Fruit fly (Drosophila melanogaster) whole organism, embryonic: ENCODE results near the gene CG33927.
A peak's percentile ranks its signal among the peaks of the same experiment; 100 is the strongest.

Experiments used
- B-H1 ChIP-seq: fragments of 200-800 bp; sonication (Bioruptor generic); IDR thresholded peaks from 3 replicates; pipeline ENCODE4 v1.3.6; 2022; ENCODE audit warnings: missing biosample characterization, missing genetic modification characterization
- Bteb2 ChIP-seq: fragments of 200-800 bp; sonication (Bioruptor generic); optimal IDR thresholded peaks from 2 replicates; lab custom pipeline; 2016; ENCODE audit warnings: missing biosample characterization, missing genetic modification characterization
- CG10267 ChIP-seq: fragments of 200-800 bp; sonication (Bioruptor generic); optimal IDR thresholded peaks from 2 replicates; lab custom pipeline; 2018; ENCODE audit warnings: missing biosample characterization, mild to moderate bottlenecking, missing genetic modification characterization, moderate library complexity
- CG10979 ChIP-seq: fragments of 200-800 bp; sonication (Bioruptor generic); optimal IDR thresholded peaks from 2 replicates; lab custom pipeline; 2018; ENCODE audit warnings: missing biosample characterization, mild to moderate bottlenecking, missing genetic modification characterization, moderate library complexity
- CG11723 ChIP-seq: fragments of 200-800 bp; sonication (Bioruptor generic); optimal IDR thresholded peaks from 2 replicates; lab custom pipeline; 2017; ENCODE audit warnings: missing biosample characterization, mild to moderate bottlenecking, missing genetic modification characterization
- CG15514 ChIP-seq: fragments of 200-800 bp; sonication (Bioruptor generic); optimal IDR thresholded peaks from 3 replicates; lab custom pipeline; 2017; ENCODE audit warnings: missing biosample characterization, missing genetic modification characterization, mild to moderate bottlenecking, moderate library complexity, missing genetic modification reagents
- CG16863 ChIP-seq: fragments of 200-800 bp; sonication (Bioruptor generic); optimal IDR thresholded peaks from 3 replicates; lab custom pipeline; 2016; ENCODE audit warnings: missing biosample characterization, missing genetic modification characterization
- CG18476 ChIP-seq: fragments of 200-800 bp; sonication (Bioruptor generic); optimal IDR thresholded peaks from 2 replicates; lab custom pipeline; 2016; ENCODE audit warnings: missing biosample characterization, mild to moderate bottlenecking, missing genetic modification characterization
- CG18764 ChIP-seq: fragments of 200-800 bp; sonication (Bioruptor generic); optimal IDR thresholded peaks from 3 replicates; lab custom pipeline; 2016; ENCODE audit warnings: missing biosample characterization, missing genetic modification characterization
- CG2678 ChIP-seq: fragments of 200-800 bp; sonication (Bioruptor generic); optimal IDR thresholded peaks from 3 replicates; lab custom pipeline; 2019; ENCODE audit warnings: missing biosample characterization, mild to moderate bottlenecking, missing genetic modification characterization, moderate library complexity
- CG32532 ChIP-seq: fragments of 200-800 bp; sonication (Bioruptor generic); IDR thresholded peaks from 2 replicates; pipeline ENCODE4 v1.3.6; 2022; ENCODE audit warnings: missing biosample characterization, missing genetic modification characterization
- CG33557 ChIP-seq: fragments of 200-800 bp; sonication (Bioruptor generic); optimal IDR thresholded peaks from 2 replicates; lab custom pipeline; 2019; ENCODE audit warnings: missing biosample characterization, mild to moderate bottlenecking, missing genetic modification characterization, moderate library complexity
- CG3407 ChIP-seq: fragments of 200-800 bp; sonication (Bioruptor generic); optimal IDR thresholded peaks from 2 replicates; lab custom pipeline; 2018; ENCODE audit warnings: missing biosample characterization, mild to moderate bottlenecking, missing genetic modification characterization
- CG34224 ChIP-seq: fragments of 200-800 bp; sonication (Bioruptor generic); IDR thresholded peaks from 3 replicates; pipeline ENCODE4 v1.3.6; 2022; ENCODE audit warnings: missing biosample characterization, missing genetic modification characterization; ENCODE audit not compliant: partially characterized antibody
- CG34422 ChIP-seq: fragments of 200-800 bp; sonication (Bioruptor generic); IDR thresholded peaks from 3 replicates; pipeline ENCODE4 v1.3.6; 2022; ENCODE audit warnings: missing biosample characterization, missing genetic modification characterization
- CG4360 ChIP-seq: fragments of 200-800 bp; sonication (Bioruptor generic); IDR thresholded peaks from 2 replicates; pipeline ENCODE4 v1.3.6; 2022; ENCODE audit warnings: missing biosample characterization, missing genetic modification characterization
- CG43689 ChIP-seq: fragments of 200-800 bp; sonication (Bioruptor generic); IDR thresholded peaks from 2 replicates; pipeline ENCODE4 v1.3.6; 2022; ENCODE audit warnings: missing biosample characterization, missing genetic modification characterization
- CG6765 ChIP-seq: fragments of 200-800 bp; sonication (Bioruptor generic); optimal IDR thresholded peaks from 3 replicates; lab custom pipeline; 2017; ENCODE audit warnings: missing biosample characterization, mild to moderate bottlenecking, missing genetic modification characterization
- CG7271 ChIP-seq: fragments of 200-800 bp; sonication (Bioruptor generic); optimal IDR thresholded peaks from 2 replicates; lab custom pipeline; 2018; ENCODE audit warnings: missing biosample characterization, mild to moderate bottlenecking, missing genetic modification characterization, moderate library complexity
- CG7839 ChIP-seq: fragments of 200-800 bp; sonication (Bioruptor generic); optimal IDR thresholded peaks from 3 replicates; lab custom pipeline; 2018; ENCODE audit warnings: missing biosample characterization, mild to moderate bottlenecking, missing genetic modification characterization, moderate library complexity
- CG9437 ChIP-seq: fragments of 200-800 bp; sonication (Bioruptor generic); optimal IDR thresholded peaks from 2 replicates; lab custom pipeline; 2018; ENCODE audit warnings: missing biosample characterization, mild to moderate bottlenecking, missing genetic modification characterization
- CoRest ChIP-seq: fragments of 200-800 bp; sonication (Bioruptor generic); optimal IDR thresholded peaks from 3 replicates; lab custom pipeline; 2018; ENCODE audit warnings: missing biosample characterization, mild to moderate bottlenecking, missing genetic modification characterization, moderate library complexity
- Drgx ChIP-seq: fragments of 200-800 bp; sonication (Bioruptor generic); IDR thresholded peaks from 2 replicates; pipeline ENCODE4 v1.3.6; 2022; ENCODE audit warnings: missing biosample characterization, missing genetic modification characterization
- H2.0 ChIP-seq: fragments of 200-800 bp; sonication (Bioruptor generic); IDR thresholded peaks from 2 replicates; pipeline ENCODE4 v1.3.6; 2022; ENCODE audit warnings: missing biosample characterization, missing genetic modification characterization
- HmgD ChIP-seq: fragments of 200-800 bp; sonication (Bioruptor generic); optimal IDR thresholded peaks from 3 replicates; lab custom pipeline; 2016; ENCODE audit warnings: missing biosample characterization, missing genetic modification characterization
- HmgZ ChIP-seq: fragments of 200-800 bp; sonication (Bioruptor generic); optimal IDR thresholded peaks from 2 replicates; lab custom pipeline; 2018; ENCODE audit warnings: missing biosample characterization, mild to moderate bottlenecking, missing genetic modification characterization
- MESR4 ChIP-seq: fragments of 200-800 bp; sonication (Bioruptor generic); optimal IDR thresholded peaks from 2 replicates; lab custom pipeline; 2018; ENCODE audit warnings: missing biosample characterization, mild to moderate bottlenecking, missing genetic modification characterization, moderate library complexity
- NC2α ChIP-seq: fragments of 200-800 bp; sonication (Bioruptor generic); optimal IDR thresholded peaks from 2 replicates; lab custom pipeline; 2016; ENCODE audit warnings: missing biosample characterization, missing genetic modification characterization
- Opbp ChIP-seq: fragments of 200-800 bp; sonication (Bioruptor generic); IDR thresholded peaks from 3 replicates; pipeline ENCODE4 v1.3.6; 2022; ENCODE audit warnings: missing biosample characterization, missing genetic modification characterization; ENCODE audit not compliant: partially characterized antibody
- Rfx ChIP-seq: fragments of 200-800 bp; sonication (Bioruptor generic); IDR thresholded peaks from 2 replicates; pipeline ENCODE4 v1.3.6; 2022; ENCODE audit warnings: missing biosample characterization, missing genetic modification characterization
- Ssrp ChIP-seq: fragments of 200-800 bp; sonication (Bioruptor generic); optimal IDR thresholded peaks from 2 replicates; lab custom pipeline; 2018; ENCODE audit warnings: missing biosample characterization, mild to moderate bottlenecking, missing genetic modification characterization, moderate library complexity
- bigmax ChIP-seq: fragments of 200-800 bp; sonication (Bioruptor generic); optimal IDR thresholded peaks from 2 replicates; lab custom pipeline; 2018; ENCODE audit warnings: missing biosample characterization, mild to moderate bottlenecking, missing genetic modification characterization
- corto ChIP-seq: fragments of 200-800 bp; sonication (Bioruptor generic); optimal IDR thresholded peaks from 2 replicates; lab custom pipeline; 2016; ENCODE audit warnings: missing biosample characterization, mild to moderate bottlenecking, missing genetic modification characterization, moderate library complexity
- dan ChIP-seq: fragments of 200-800 bp; sonication (Bioruptor generic); IDR thresholded peaks from 2 replicates; pipeline ENCODE4 v1.3.6; 2022; ENCODE audit warnings: missing biosample characterization, missing genetic modification characterization
- dpn ChIP-seq, 2 experiments: fragments of 200-800 bp; sonication (Bioruptor generic); optimal IDR thresholded peaks; 3 replicates each; lab custom pipeline; 2016; ENCODE audit warnings: missing biosample characterization in 2 of 2, missing genetic modification characterization in 2 of 2
- fd64A ChIP-seq: fragments of 200-800 bp; sonication (Bioruptor generic); optimal IDR thresholded peaks from 3 replicates; lab custom pipeline; 2018; ENCODE audit warnings: missing biosample characterization, mild to moderate bottlenecking, missing genetic modification characterization
- fd96Cb ChIP-seq: fragments of 200-800 bp; sonication (Bioruptor generic); optimal IDR thresholded peaks from 2 replicates; lab custom pipeline; 2018; ENCODE audit warnings: missing biosample characterization, mild to moderate bottlenecking, missing genetic modification characterization, moderate library complexity
- gcm ChIP-seq: fragments of 200-800 bp; sonication (Bioruptor generic); optimal IDR thresholded peaks from 2 replicates; lab custom pipeline; 2019; ENCODE audit warnings: missing biosample characterization, mild to moderate bottlenecking, missing genetic modification characterization, moderate library complexity
- gcm2 ChIP-seq: fragments of 200-800 bp; sonication (Bioruptor generic); optimal IDR thresholded peaks from 2 replicates; lab custom pipeline; 2016; ENCODE audit warnings: missing biosample characterization, missing genetic modification characterization
- gem ChIP-seq: fragments of 200-800 bp; sonication (Bioruptor generic); optimal IDR thresholded peaks from 2 replicates; lab custom pipeline; 2019; ENCODE audit warnings: missing biosample characterization, mild to moderate bottlenecking, missing genetic modification characterization, moderate library complexity
- gfzf ChIP-seq: fragments of 200-800 bp; sonication (Bioruptor generic); optimal IDR thresholded peaks from 2 replicates; lab custom pipeline; 2016; ENCODE audit warnings: missing biosample characterization, mild to moderate bottlenecking, missing genetic modification characterization, moderate library complexity
- h ChIP-seq: fragments of >200 bp; optimal IDR thresholded peaks from 2 replicates; lab custom pipeline; 2017
- lbe ChIP-seq: fragments of 200-800 bp; sonication (Bioruptor generic); optimal IDR thresholded peaks from 2 replicates; lab custom pipeline; 2016; ENCODE audit warnings: missing biosample characterization, mild to moderate bottlenecking, missing genetic modification characterization
- odd ChIP-seq: fragments of 200-800 bp; sonication (Bioruptor generic); optimal IDR thresholded peaks from 2 replicates; lab custom pipeline; 2017; ENCODE audit warnings: missing biosample characterization, mild to moderate bottlenecking, missing genetic modification characterization
- onecut ChIP-seq: fragments of 200-800 bp; sonication (Bioruptor generic); IDR thresholded peaks from 2 replicates; pipeline ENCODE4 v1.3.6; 2022; ENCODE audit warnings: missing biosample characterization, missing genetic modification characterization
- pb ChIP-seq: fragments of 200-800 bp; sonication (Bioruptor generic); optimal IDR thresholded peaks from 3 replicates; lab custom pipeline; 2016; ENCODE audit warnings: missing biosample characterization, missing genetic modification characterization
- schlank ChIP-seq: fragments of 200-800 bp; sonication (Bioruptor generic); optimal IDR thresholded peaks from 2 replicates; lab custom pipeline; 2018; ENCODE audit warnings: missing biosample characterization, mild to moderate bottlenecking, missing genetic modification characterization
- sim ChIP-seq: fragments of 200-800 bp; sonication (Bioruptor generic); IDR thresholded peaks from 2 replicates; pipeline ENCODE4 v1.3.6; 2022; ENCODE audit warnings: missing biosample characterization, missing genetic modification characterization
- slp2 ChIP-seq: fragments of 200-800 bp; sonication (Bioruptor generic); optimal IDR thresholded peaks from 2 replicates; lab custom pipeline; 2016; ENCODE audit warnings: missing biosample characterization, missing genetic modification characterization
- trem ChIP-seq: fragments of 200-800 bp; optimal IDR thresholded peaks from 3 replicates; lab custom pipeline; 2019; ENCODE audit warnings: missing biosample characterization, mild to moderate bottlenecking, missing genetic modification characterization, moderate library complexity
- tx ChIP-seq: fragments of 200-800 bp; sonication (Bioruptor generic); optimal IDR thresholded peaks from 2 replicates; lab custom pipeline; 2016; ENCODE audit warnings: missing biosample characterization, missing genetic modification characterization

The CG33927 gene

dm6 chr3R:4663068-4663467, 27.3 kb downstream of the CG33927 start (continued):
- TF ChIP-seq Bteb2 (GFP tag; lab: Kevin White, UChicago) (no peak), CG32532 (GFP tag; lab: Robert Waterston, UW) (peak; percentile 72), NC2α (no peak), CG7271 (peak; percentile 93), CG15514 (GFP tag; lab: Kevin White, UChicago) (peak; percentile 39), CG10267 (tag; lab: Kevin White, UChicago) (peak; percentile 88), CG34422 (GFP tag; lab: Robert Waterston, UW) (peak; percentile 88), dan (no peak), slp2 (GFP tag; lab: Kevin White, UChicago) (peak; percentile 39), CG18764 (GFP tag; lab: Kevin White, UChicago) (peak; percentile 73), Drgx (GFP tag; lab: Robert Waterston, UW) (peak; percentile 73), trem (tag; lab: Kevin White, UChicago) (peak; percentile 92), schlank (tag; lab: Kevin White, UChicago) (no peak), CG43689 (GFP tag; lab: Robert Waterston, UW) (peak; percentile 50; the same call in 1 of the 2 replicates), onecut (peak; percentile 76), lbe (GFP tag; lab: Kevin White, UChicago) (no peak), CoRest (tag; lab: Kevin White, UChicago) (peak; percentile 64), HmgD (GFP tag; lab: Kevin White, UChicago) (peak; percentile 20), CG10979 (peak; percentile 94), H2.0 (GFP tag; lab: Robert Waterston, UW) (peak; percentile 79), Ssrp (tag; lab: Kevin White, UChicago) (peak; percentile 46), Rfx (GFP tag; lab: Robert Waterston, UW) (peak; percentile 62), CG9437 (GFP tag; lab: Kevin White, UChicago) (peak; percentile 41), CG34224 (GFP tag; lab: Robert Waterston, UW) (no peak), dpn (GFP tag; optimal IDR thresholded peaks at IDR 0.05; lab: Kevin White, UChicago) (peak; percentile 38 to 67), CG33557 (GFP tag; lab: Kevin White, UChicago) (peak; percentile 37), CG3407 (GFP tag; lab: Kevin White, UChicago) (peak; percentile 65), odd (GFP tag; lab: Kevin White, UChicago) (no peak), gfzf (GFP tag; lab: Kevin White, UChicago) (no peak), CG6765 (GFP tag; lab: Kevin White, UChicago) (peak; percentile 8), sim (GFP tag; lab: Robert Waterston, UW) (peak; percentile 87), CG4360 (GFP tag; lab: Robert Waterston, UW) (0 out of 2 replicates have a peak, but pooled peaks have one; percentile 41), CG11723 (GFP tag; lab: Kevin White, UChicago) (no peak), bigmax (GFP tag; lab: Kevin White, UChicago) (no peak), corto (GFP tag; lab: Kevin White, UChicago) (no peak), tx (GFP tag; lab: Kevin White, UChicago) (peak; percentile 4), Opbp (GFP tag; lab: Robert Waterston, UW) (no peak), CG2678 (tag; lab: Kevin White, UChicago) (peak; percentile 89), CG18476 (GFP tag; lab: Kevin White, UChicago) (peak; percentile 78), CG7839 (tag; lab: Kevin White, UChicago) (peak; percentile 80), B-H1 (GFP tag; lab: Robert Waterston, UW) (peak; percentile 71; the same call in 2 of the 3 replicates), MESR4 (GFP tag; lab: Kevin White, UChicago) (no peak), fd96Cb (tag; lab: Kevin White, UChicago) (peak; percentile 88), h (no peak), fd64A (GFP tag; lab: Kevin White, UChicago) (peak; percentile 10), HmgZ (tag; lab: Kevin White, UChicago) (peak; percentile 5), gcm (peak; percentile 80), gcm2 (GFP tag; lab: Kevin White, UChicago) (peak; percentile 3), CG16863 (GFP tag; lab: Kevin White, UChicago) (no peak), gem (tag; lab: Kevin White, UChicago) (peak; percentile 91), pb (GFP tag; lab: Kevin White, UChicago) (peak; percentile 51)
